Fruit fly (Drosophila melanogaster) whole organism, pupa: ENCODE results near the gene AkhR.

Experiments used
- CG10348 ChIP-seq: fragments of 200-800 bp; sonication (Bioruptor generic); IDR thresholded peaks from 2 replicates; pipeline ENCODE4 v1.3.6; 2022; ENCODE audit warnings: missing biosample characterization, missing genetic modification characterization
- CG12605 ChIP-seq: fragments of 200-800 bp; sonication (Bioruptor generic); IDR thresholded peaks from 2 replicates; pipeline ENCODE4 v1.3.6; 2022; ENCODE audit warnings: missing biosample characterization, missing genetic modification characterization
- CG13204 ChIP-seq: fragments of 200-800 bp; sonication (Bioruptor generic); optimal IDR thresholded peaks from 2 replicates; lab custom pipeline; 2018; ENCODE audit warnings: missing biosample characterization, mild to moderate bottlenecking, missing genetic modification characterization, moderate library complexity
- CG14655 ChIP-seq: fragments of 200-800 bp; sonication (Bioruptor generic); optimal IDR thresholded peaks from 3 replicates; lab custom pipeline; 2017; ENCODE audit warnings: mild to moderate bottlenecking, missing biosample characterization, missing genetic modification reagents, missing genetic modification characterization
- CG15710 ChIP-seq: fragments of 200-800 bp; sonication (Bioruptor generic); optimal IDR thresholded peaks from 2 replicates; lab custom pipeline; 2018; ENCODE audit warnings: missing biosample characterization, mild to moderate bottlenecking, missing genetic modification characterization, moderate library complexity
- CG17806 ChIP-seq: fragments of 200-800 bp; sonication (Bioruptor generic); optimal IDR thresholded peaks from 2 replicates; lab custom pipeline; 2018; ENCODE audit warnings: missing biosample characterization, mild to moderate bottlenecking, missing genetic modification characterization, moderate library complexity
- CG32121 ChIP-seq: fragments of 200-800 bp; sonication (Bioruptor generic); IDR thresholded peaks from 2 replicates; pipeline ENCODE4 v1.3.6; 2022; ENCODE audit warnings: missing biosample characterization, missing genetic modification characterization
- CG34367 ChIP-seq: fragments of 200-800 bp; sonication (Bioruptor generic); optimal IDR thresholded peaks from 2 replicates; lab custom pipeline; 2018; ENCODE audit warnings: missing biosample characterization, mild to moderate bottlenecking, missing genetic modification characterization
- CG4496 ChIP-seq: fragments of 200-800 bp; sonication (Bioruptor generic); IDR thresholded peaks from 3 replicates; pipeline ENCODE4 v1.3.6; 2022; ENCODE audit warnings: missing biosample characterization, missing genetic modification characterization
- CG8159 ChIP-seq: fragments of 200-800 bp; sonication (Bioruptor generic); optimal IDR thresholded peaks from 3 replicates; lab custom pipeline; 2018; ENCODE audit warnings: missing biosample characterization, mild to moderate bottlenecking, missing genetic modification characterization, moderate library complexity
- CG8301 ChIP-seq: fragments of 200-800 bp; sonication (Bioruptor generic); optimal IDR thresholded peaks from 2 replicates; lab custom pipeline; 2018; ENCODE audit warnings: missing biosample characterization, mild to moderate bottlenecking, missing genetic modification characterization
- CG9948 ChIP-seq: fragments of 200-800 bp; sonication (Bioruptor generic); optimal IDR thresholded peaks from 2 replicates; lab custom pipeline; 2018; ENCODE audit warnings: missing biosample characterization, mild to moderate bottlenecking, missing genetic modification characterization, moderate library complexity
- D1 ChIP-seq: fragments of 200-800 bp; sonication (Bioruptor generic); optimal IDR thresholded peaks from 2 replicates; lab custom pipeline; 2018; ENCODE audit warnings: missing biosample characterization, mild to moderate bottlenecking, missing genetic modification characterization, moderate library complexity
- EcR ChIP-seq: fragments of 200-800 bp; sonication (Bioruptor generic); optimal IDR thresholded peaks from 3 replicates; lab custom pipeline; 2019; ENCODE audit warnings: missing biosample characterization, missing genetic modification characterization, mild to moderate bottlenecking, moderate library complexity, missing genetic modification reagents
- Ets98B ChIP-seq: fragments of 200-800 bp; sonication (Bioruptor generic); IDR thresholded peaks from 2 replicates; pipeline ENCODE4 v1.3.6; 2022; ENCODE audit warnings: missing biosample characterization, missing genetic modification characterization
- Pif1A ChIP-seq: fragments of 200-800 bp; sonication (Bioruptor generic); optimal IDR thresholded peaks from 3 replicates; lab custom pipeline; 2016; ENCODE audit warnings: missing biosample characterization, missing genetic modification characterization
- Pif1B ChIP-seq: fragments of 200-800 bp; sonication (Bioruptor generic); optimal IDR thresholded peaks from 3 replicates; lab custom pipeline; 2016; ENCODE audit warnings: missing biosample characterization, missing genetic modification characterization
- Snoo ChIP-seq: fragments of 200-800 bp; sonication (Bioruptor generic); optimal IDR thresholded peaks from 3 replicates; lab custom pipeline; 2017; ENCODE audit warnings: missing biosample characterization, mild to moderate bottlenecking, missing genetic modification characterization, inconsistent platforms
- fd96Ca ChIP-seq: fragments of 200-800 bp; sonication (Bioruptor generic); IDR thresholded peaks from 3 replicates; pipeline ENCODE4 v1.3.6; 2022; ENCODE audit warnings: missing biosample characterization, missing genetic modification characterization
- gl ChIP-seq: fragments of 200-800 bp; sonication (Bioruptor generic); optimal IDR thresholded peaks from 2 replicates; lab custom pipeline; 2018; ENCODE audit warnings: missing biosample characterization, mild to moderate bottlenecking, missing genetic modification characterization
- rn ChIP-seq: fragments of 200-800 bp; sonication (Bioruptor generic); IDR thresholded peaks from 2 replicates; pipeline ENCODE4 v1.3.6; 2022; ENCODE audit warnings: missing biosample characterization, missing genetic modification characterization

AkhR gene

dm6 chr2L:6701409-6702199 lies 14.4 kb downstream of the AkhR start:
- TF ChIP-seq fd96Ca (GFP tag; lab: Robert Waterston, UW), result no peak
- TF ChIP-seq rn, result no peak
- peak; percentile 46 for TF ChIP-seq CG15710 (tag; lab: Kevin White, UChicago)
- TF ChIP-seq CG34367 (tag; lab: Kevin White, UChicago), result peak; percentile 0
- TF ChIP-seq Pif1A (GFP tag; lab: Kevin White, UChicago), result peak; percentile 32
- TF ChIP-seq CG12605 (GFP tag; lab: Robert Waterston, UW), result no peak
- peak; percentile 16 for TF ChIP-seq CG13204 (GFP tag; lab: Kevin White, UChicago)
- peak; percentile 41 for TF ChIP-seq CG9948 (tag; lab: Kevin White, UChicago)
- no peak for TF ChIP-seq D1 (tag; lab: Kevin White, UChicago)
- no peak for TF ChIP-seq CG32121 (GFP tag; lab: Robert Waterston, UW)
- no peak for TF ChIP-seq CG4496
- TF ChIP-seq Snoo (tag; lab: Kevin White, UChicago), result no peak
- TF ChIP-seq CG8301 (tag; lab: Kevin White, UChicago), result no peak
- no peak for TF ChIP-seq CG10348 (GFP tag; lab: Robert Waterston, UW)
- TF ChIP-seq CG8159, result peak; percentile 62
- TF ChIP-seq gl (tag; lab: Kevin White, UChicago), result no peak
- peak; percentile 39 for TF ChIP-seq Pif1B (GFP tag; lab: Kevin White, UChicago)
- peak; percentile 34 for TF ChIP-seq CG17806 (tag; lab: Kevin White, UChicago)
- TF ChIP-seq EcR (GFP tag; lab: Kevin White, UChicago), result peak; percentile 55
- no peak for TF ChIP-seq Ets98B (GFP tag; lab: Robert Waterston, UW)
- TF ChIP-seq CG14655 (GFP tag; lab: Kevin White, UChicago), result no peak

- TF ChIP-seq CG17806 (tag; lab: Kevin White, UChicago), result no peak
- TF ChIP-seq Ets98B (GFP tag; lab: Robert Waterston, UW), result no peak
- TF ChIP-seq Pif1B (GFP tag; lab: Kevin White, UChicago), result no peak
- no peak for TF ChIP-seq CG8301 (tag; lab: Kevin White, UChicago)
- no peak for TF ChIP-seq CG32121 (GFP tag; lab: Robert Waterston, UW)
- TF ChIP-seq CG4496, result no peak
- no peak for TF ChIP-seq EcR (GFP tag; lab: Kevin White, UChicago)
- TF ChIP-seq CG10348 (GFP tag; lab: Robert Waterston, UW), result no peak
- TF ChIP-seq CG8159, result no peak
- no peak for TF ChIP-seq fd96Ca (GFP tag; lab: Robert Waterston, UW)
- no peak for TF ChIP-seq CG14655 (GFP tag; lab: Kevin White, UChicago)
- no peak for TF ChIP-seq CG13204 (GFP tag; lab: Kevin White, UChicago)
- TF ChIP-seq D1 (tag; lab: Kevin White, UChicago), result no peak
- no peak for TF ChIP-seq Pif1A (GFP tag; lab: Kevin White, UChicago)
- no peak for TF ChIP-seq CG12605 (GFP tag; lab: Robert Waterston, UW)
- TF ChIP-seq CG9948 (tag; lab: Kevin White, UChicago), result no peak
- no peak for TF ChIP-seq CG34367 (tag; lab: Kevin White, UChicago)
- TF ChIP-seq CG15710 (tag; lab: Kevin White, UChicago), result no peak
- TF ChIP-seq Snoo (tag; lab: Kevin White, UChicago), result no peak
- TF ChIP-seq rn, result no peak
These were observed 15.2 kb downstream of the AkhR start for dm6 chr2L:6700742-6701141.

- TF ChIP-seq CG9948 (tag; lab: Kevin White, UChicago), result peak; percentile 55
- TF ChIP-seq CG17806 (tag; lab: Kevin White, UChicago), result peak; percentile 60
- TF ChIP-seq CG12605 (GFP tag; lab: Robert Waterston, UW), result peak; percentile 78
- peak; percentile 83 for TF ChIP-seq Ets98B (GFP tag; lab: Robert Waterston, UW)
- peak; percentile 64 for TF ChIP-seq Pif1B (GFP tag; lab: Kevin White, UChicago)
- TF ChIP-seq rn, result peak; percentile 65
- peak; percentile 89 for TF ChIP-seq CG4496
- TF ChIP-seq CG15710 (tag; lab: Kevin White, UChicago), result peak; percentile 57
- TF ChIP-seq CG8159, result peak; percentile 62
- peak; percentile 55 for TF ChIP-seq CG34367 (tag; lab: Kevin White, UChicago)
- TF ChIP-seq CG13204 (GFP tag; lab: Kevin White, UChicago), result no peak
- peak; percentile 62 for TF ChIP-seq CG14655 (GFP tag; lab: Kevin White, UChicago)
- TF ChIP-seq gl (tag; lab: Kevin White, UChicago), result no peak
- no peak for TF ChIP-seq EcR (GFP tag; lab: Kevin White, UChicago)
- TF ChIP-seq fd96Ca (GFP tag; lab: Robert Waterston, UW), result peak; percentile 83; the same call in 2 of the 3 replicates
- no peak for TF ChIP-seq CG10348 (GFP tag; lab: Robert Waterston, UW)
- TF ChIP-seq D1 (tag; lab: Kevin White, UChicago), result no peak
- TF ChIP-seq CG8301 (tag; lab: Kevin White, UChicago), result peak; percentile 66
- TF ChIP-seq CG32121 (GFP tag; lab: Robert Waterston, UW), result peak; percentile 89
- TF ChIP-seq Snoo (tag; lab: Kevin White, UChicago), result peak; percentile 55
- peak; percentile 65 for TF ChIP-seq Pif1A (GFP tag; lab: Kevin White, UChicago)
- TF ChIP-seq, all 21 proteins: peak for 16
These were observed 17.6 kb downstream of the AkhR start for dm6 chr2L:6698387-6698786.

dm6 chr2L:6696229-6696628 lies 19.8 kb downstream of the AkhR start:
- TF ChIP-seq CG4496 (no peak), CG13204 (GFP tag; lab: Kevin White, UChicago) (no peak), CG34367 (tag; lab: Kevin White, UChicago) (no peak), CG8301 (tag; lab: Kevin White, UChicago) (no peak)

- peak; percentile 30; the same call in 1 of the 3 replicates for TF ChIP-seq fd96Ca (GFP tag; lab: Robert Waterston, UW)
- TF ChIP-seq Snoo (tag; lab: Kevin White, UChicago), result peak; percentile 44
- TF ChIP-seq CG32121 (GFP tag; lab: Robert Waterston, UW), result no peak
- peak; percentile 77 for TF ChIP-seq CG15710 (tag; lab: Kevin White, UChicago)
- peak; percentile 83 for TF ChIP-seq CG8159
- TF ChIP-seq CG34367 (tag; lab: Kevin White, UChicago), result peak; percentile 66
- TF ChIP-seq CG9948 (tag; lab: Kevin White, UChicago), result peak; percentile 69
- 0 out of 3 replicates have a peak, but pooled peaks have one; percentile 59 for TF ChIP-seq CG4496
- TF ChIP-seq CG8301 (tag; lab: Kevin White, UChicago), result peak; percentile 81
- peak; percentile 86 for TF ChIP-seq CG14655 (GFP tag; lab: Kevin White, UChicago)
- TF ChIP-seq Pif1A (GFP tag; lab: Kevin White, UChicago), result peak; percentile 65
- TF ChIP-seq gl (tag; lab: Kevin White, UChicago), result no peak
- TF ChIP-seq CG10348 (GFP tag; lab: Robert Waterston, UW), result no peak
- TF ChIP-seq CG12605 (GFP tag; lab: Robert Waterston, UW), result 0 out of 2 replicates have a peak, but pooled peaks have one; percentile 23
- peak; percentile 52 for TF ChIP-seq CG17806 (tag; lab: Kevin White, UChicago)
- no peak for TF ChIP-seq rn
- TF ChIP-seq D1 (tag; lab: Kevin White, UChicago), result peak; percentile 43
- TF ChIP-seq Pif1B (GFP tag; lab: Kevin White, UChicago), result peak; percentile 39
- TF ChIP-seq EcR (GFP tag; lab: Kevin White, UChicago), result no peak
- no peak for TF ChIP-seq Ets98B (GFP tag; lab: Robert Waterston, UW)
- peak; percentile 55 for TF ChIP-seq CG13204 (GFP tag; lab: Kevin White, UChicago)
These were observed 22.2 kb downstream of the AkhR start for dm6 chr2L:6693794-6694254.
